Fruit fly (Drosophila melanogaster): ENCODE results near the gene CG13481.

Gene CG13481

DNA sequence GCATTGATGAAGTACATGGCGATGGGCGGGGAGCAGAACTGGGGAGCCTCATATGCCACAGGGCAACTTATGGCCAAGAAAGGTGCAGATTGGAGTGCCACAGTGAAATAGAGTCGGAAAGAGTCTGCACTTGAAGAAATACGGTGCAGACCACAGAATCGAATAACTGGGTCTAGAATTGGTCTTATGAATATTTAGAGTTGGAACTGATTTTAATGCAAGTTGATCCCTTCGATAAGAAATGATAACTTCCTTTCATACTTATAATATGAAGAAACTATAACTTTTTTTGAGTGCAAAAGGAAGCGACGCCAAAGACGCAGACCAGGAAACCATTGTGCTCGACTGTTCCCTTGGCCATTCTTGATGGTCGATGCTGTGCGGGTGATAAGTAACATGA lies 5.0 kb upstream of the CG13481 start (continued):
- peak; percentile 59 for TF ChIP-seq net (GFP tag; optimal IDR thresholded peaks at IDR 0.05)
- peak; percentile 88 for TF ChIP-seq svp (GFP tag)
- no peak for TF ChIP-seq fd85E (GFP tag; optimal IDR thresholded peaks at IDR 0.05)
- TF ChIP-seq salr (GFP tag; optimal IDR thresholded peaks at IDR 0.05), result peak; percentile 68 to 79
- TF ChIP-seq CG11762 (GFP tag; optimal IDR thresholded peaks at IDR 0.05; ENCODE audit: insufficient read depth), result peak; percentile 10
- TF ChIP-seq dsx (GFP tag; optimal IDR thresholded peaks at IDR 0.05; ENCODE audit: poor library complexity, severe bottlenecking), result peak; percentile 90
- TF ChIP-seq ss (GFP tag; optimal IDR thresholded peaks at IDR 0.05), result peak; percentile 86
- peak; percentile 89 for TF ChIP-seq Ets96B (tag; optimal IDR thresholded peaks at IDR 0.05)
- TF ChIP-seq Eip75B (GFP tag; optimal IDR thresholded peaks at IDR 0.05), result peak; percentile 85
- TF ChIP-seq CG3032 (tag; optimal IDR thresholded peaks at IDR 0.05), result peak; percentile 81
- TF ChIP-seq Sox15 (GFP tag; optimal IDR thresholded peaks at IDR 0.05), result peak; percentile 50
- peak; percentile 80 for TF ChIP-seq achi (GFP tag; optimal IDR thresholded peaks at IDR 0.05)
- peak; percentile 45 for TF ChIP-seq Ets21C (GFP tag; optimal IDR thresholded peaks at IDR 0.05)
- TF ChIP-seq Hr38 (GFP tag; optimal IDR thresholded peaks at IDR 0.05), result no peak
- peak; percentile 84 for TF ChIP-seq CG6808 (GFP tag; optimal IDR thresholded peaks at IDR 0.05)
- no peak for TF ChIP-seq Eip93F (GFP tag; optimal IDR thresholded peaks at IDR 0.05)
- TF ChIP-seq fkh (GFP tag; optimal IDR thresholded peaks at IDR 0.05), result no peak
- peak; percentile 77 for TF ChIP-seq esn (GFP tag; optimal IDR thresholded peaks at IDR 0.05)

dm6 chr3L:14366124-14366523 lies 3.4 kb downstream of the CG13481 start:
- peak; percentile 35 for TF ChIP-seq esn (GFP tag; optimal IDR thresholded peaks at IDR 0.05)
- peak; percentile 53 for TF ChIP-seq Eip78C (GFP tag)
- no peak for TF ChIP-seq Gug (GFP tag; IDR thresholded peaks at IDR 0.05)
- peak; percentile 8 for TF ChIP-seq CG6854 (GFP tag; optimal IDR thresholded peaks at IDR 0.05)
- no peak for TF ChIP-seq CG8119 (GFP tag; IDR thresholded peaks at IDR 0.05)
- TF ChIP-seq fkh (GFP tag; optimal IDR thresholded peaks at IDR 0.05), result peak; percentile 98
- TF ChIP-seq Smox (GFP tag; optimal IDR thresholded peaks at IDR 0.05), result peak; percentile 13
- peak; percentile 47 for TF ChIP-seq vri (GFP tag; optimal IDR thresholded peaks at IDR 0.05)
- no peak for TF ChIP-seq achi (GFP tag; optimal IDR thresholded peaks at IDR 0.05)
- TF ChIP-seq CG32006 (GFP tag; optimal IDR thresholded peaks at IDR 0.05), result no peak
- TF ChIP-seq CG6792 (GFP tag; optimal IDR thresholded peaks at IDR 0.05), result no peak

dm6 chr3L:14365440-14365839 lies 4.1 kb downstream of the CG13481 start:
- TF ChIP-seq Hr39 (GFP tag; optimal IDR thresholded peaks at IDR 0.05), result no peak
- 0 out of 3 replicates have a peak, but pooled peaks have one; percentile 6 for TF ChIP-seq CG6163 (GFP tag; IDR thresholded peaks at IDR 0.05)
- peak; percentile 14 for TF ChIP-seq Eip78C (GFP tag)
- TF ChIP-seq OdsH (GFP tag; optimal IDR thresholded peaks at IDR 0.05), result no peak
- TF ChIP-seq acj6 (GFP tag; optimal IDR thresholded peaks at IDR 0.05), result no peak
- no peak for TF ChIP-seq Eip75B (GFP tag; optimal IDR thresholded peaks at IDR 0.05)
- no peak for TF ChIP-seq Sox102F (GFP tag; optimal IDR thresholded peaks at IDR 0.05)
- no peak for TF ChIP-seq dsx (GFP tag; optimal IDR thresholded peaks at IDR 0.05; ENCODE audit: poor library complexity, severe bottlenecking)
- no peak for TF ChIP-seq eg (GFP tag; IDR thresholded peaks at IDR 0.05)
- TF ChIP-seq fd59A (GFP tag; optimal IDR thresholded peaks at IDR 0.05), result no peak
- no peak for TF ChIP-seq Met (GFP tag; optimal IDR thresholded peaks at IDR 0.05)
- TF ChIP-seq Sox14 (GFP tag; optimal IDR thresholded peaks at IDR 0.05), result no peak

- TF ChIP-seq cyc (GFP tag; optimal IDR thresholded peaks at IDR 0.05) (peak; percentile 88), Sox14 (GFP tag; optimal IDR thresholded peaks at IDR 0.05) (peak; percentile 95), CG32006 (GFP tag; optimal IDR thresholded peaks at IDR 0.05) (peak; percentile 90), CG9139 (GFP tag; optimal IDR thresholded peaks at IDR 0.05) (peak; percentile 87), Eip78C (GFP tag) (peak; percentile 98), Sox102F (GFP tag; optimal IDR thresholded peaks at IDR 0.05) (peak; percentile 97), ss (GFP tag; optimal IDR thresholded peaks at IDR 0.05) (peak; percentile 80 to 89), CG6276 (GFP tag; optimal IDR thresholded peaks at IDR 0.05) (peak; percentile 57), fkh (GFP tag; optimal IDR thresholded peaks at IDR 0.05) (no peak), CG11294 (GFP tag; IDR thresholded peaks at IDR 0.05) (peak; percentile 54; the same call in 1 of the 2 replicates), pdm3 (GFP tag; optimal IDR thresholded peaks at IDR 0.05) (peak; percentile 96), Eip75B (GFP tag; optimal IDR thresholded peaks at IDR 0.05) (peak; percentile 95), CG6163 (GFP tag; IDR thresholded peaks at IDR 0.05) (peak; percentile 97), Hr38 (GFP tag; optimal IDR thresholded peaks at IDR 0.05) (no peak), CG11762 (GFP tag; optimal IDR thresholded peaks at IDR 0.05; ENCODE audit: insufficient read depth) (peak; percentile 87), eg (GFP tag; IDR thresholded peaks at IDR 0.05) (peak; percentile 81), Ets21C (GFP tag; optimal IDR thresholded peaks at IDR 0.05) (peak; percentile 91), Hr4 (GFP tag; optimal IDR thresholded peaks at IDR 0.05) (peak; percentile 82), vri (GFP tag; optimal IDR thresholded peaks at IDR 0.05) (peak; percentile 96), CG6808 (GFP tag; optimal IDR thresholded peaks at IDR 0.05) (peak; percentile 91), CG7368 (GFP tag; optimal IDR thresholded peaks at IDR 0.05) (peak; percentile 78), CG16779 (tag; optimal IDR thresholded peaks at IDR 0.05) (peak; percentile 83), salr (GFP tag; optimal IDR thresholded peaks at IDR 0.05) (peak; percentile 91), spab (GFP tag; optimal IDR thresholded peaks at IDR 0.05) (peak; percentile 93)
Measured at dm6 chr3L:14364701-14365100, 4.8 kb downstream of the CG13481 start.
